Fruit fly (Drosophila melanogaster) whole organism, prepupa: Measurements from ENCODE around the gene CG6465.

Experiments used
- CG11294 ChIP-seq: fragments of 200-800 bp; sonication (Bioruptor generic); IDR thresholded peaks from 2 replicates; pipeline ENCODE4 v1.3.6; 2022; ENCODE audit warnings: missing biosample characterization, missing genetic modification characterization
- CG11902 ChIP-seq: fragments of 200-800 bp; sonication (Bioruptor generic); optimal IDR thresholded peaks from 3 replicates; lab custom pipeline; 2016; ENCODE audit warnings: missing biosample characterization, missing genetic modification characterization
- CG6163 ChIP-seq: fragments of 200-800 bp; sonication (Bioruptor generic); IDR thresholded peaks from 3 replicates; pipeline ENCODE4 v1.3.6; 2022; ENCODE audit warnings: missing biosample characterization, missing genetic modification characterization
- CG6792 ChIP-seq: fragments of 200-800 bp; sonication (Bioruptor generic); optimal IDR thresholded peaks from 3 replicates; lab custom pipeline; 2016; ENCODE audit warnings: missing biosample characterization, missing genetic modification characterization
- Hr39 ChIP-seq: fragments of 200-800 bp; sonication (Bioruptor generic); optimal IDR thresholded peaks from 2 replicates; lab custom pipeline; 2016; ENCODE audit warnings: missing biosample characterization, missing genetic modification characterization
- Sox14 ChIP-seq: fragments of 200-800 bp; sonication (Bioruptor generic); optimal IDR thresholded peaks from 3 replicates; lab custom pipeline; 2016; ENCODE audit warnings: missing biosample characterization, missing genetic modification characterization
- ss ChIP-seq, 2 experiments: fragments of 200-800 bp; sonication (Bioruptor generic); optimal IDR thresholded peaks; 2 replicates in 1 of 2; 3 replicates in 1 of 2; lab custom pipeline; 2017 to 2018; ENCODE audit warnings: mild to moderate bottlenecking in 2 of 2, missing biosample characterization in 2 of 2, missing genetic modification characterization in 2 of 2, moderate library complexity in 1 of 2

dm6 chr3R:10688160-10688559 is 11.1 kb upstream of the CG6465 start:
- TF ChIP-seq ss (GFP tag; optimal IDR thresholded peaks at IDR 0.05; lab: Kevin White, UChicago) (no peak), CG6792 (no peak), CG11902 (GFP tag; lab: Kevin White, UChicago) (no peak), Sox14 (GFP tag; lab: Kevin White, UChicago) (no peak), CG6163 (GFP tag; lab: Robert Waterston, UW) (no peak), Hr39 (GFP tag; lab: Kevin White, UChicago) (no peak), CG11294 (GFP tag; lab: Robert Waterston, UW) (no peak)
